Fruit fly (Drosophila melanogaster) whole organism, embryonic: ENCODE data around the gene rec.

Experiments used
- Abd-B ChIP-seq: fragments of 200-800 bp; sonication (Bioruptor generic); optimal IDR thresholded peaks from 2 replicates; lab custom pipeline; 2018; ENCODE audit warnings: missing biosample characterization, mild to moderate bottlenecking, missing genetic modification characterization, moderate library complexity
- Aef1 ChIP-seq: fragments of 200-800 bp; sonication (Bioruptor generic); IDR thresholded peaks from 3 replicates; pipeline ENCODE4 v1.3.6; 2022; ENCODE audit warnings: missing biosample characterization, missing genetic modification characterization
- Awh ChIP-seq: fragments of 200-800 bp; sonication (Bioruptor generic); IDR thresholded peaks from 2 replicates; pipeline ENCODE4, ENCODE4 v1.3.6; 2022; ENCODE audit warnings: missing biosample characterization, missing genetic modification characterization
- CG10543 ChIP-seq: fragments of 200-800 bp; sonication (Bioruptor generic); optimal IDR thresholded peaks from 3 replicates; lab custom pipeline; 2017; ENCODE audit warnings: missing biosample characterization, mild to moderate bottlenecking, missing genetic modification characterization, moderate library complexity
- CG10959 ChIP-seq: fragments of 200-800 bp; sonication (Bioruptor generic); IDR thresholded peaks from 2 replicates; pipeline ENCODE4 v1.3.6; 2022; ENCODE audit warnings: missing biosample characterization, missing genetic modification characterization
- CG11085 ChIP-seq: fragments of 200-800 bp; sonication (Bioruptor generic); IDR thresholded peaks from 2 replicates; pipeline ENCODE4 v1.3.6; 2022; ENCODE audit warnings: missing biosample characterization, missing genetic modification characterization
- CG12155 ChIP-seq: fragments of 200-800 bp; sonication (Bioruptor generic); optimal IDR thresholded peaks from 3 replicates; lab custom pipeline; 2016; ENCODE audit warnings: missing biosample characterization, missing genetic modification characterization
- CG15479 ChIP-seq: fragments of 200-800 bp; sonication (Bioruptor generic); optimal IDR thresholded peaks from 3 replicates; lab custom pipeline; 2019; ENCODE audit warnings: missing biosample characterization, mild to moderate bottlenecking, missing genetic modification characterization, moderate library complexity
- CG16779 ChIP-seq: fragments of 200-800 bp; sonication (Bioruptor generic); IDR thresholded peaks from 2 replicates; pipeline ENCODE4 v1.3.6; 2022; ENCODE audit warnings: missing biosample characterization, missing genetic modification characterization
- CG30020 ChIP-seq: fragments of 200-800 bp; optimal IDR thresholded peaks from 2 replicates; lab custom pipeline; 2019; ENCODE audit warnings: missing biosample characterization, mild to moderate bottlenecking, missing genetic modification characterization, moderate library complexity
- CG34224 ChIP-seq: fragments of 200-800 bp; sonication (Bioruptor generic); IDR thresholded peaks from 3 replicates; pipeline ENCODE4 v1.3.6; 2022; ENCODE audit warnings: missing biosample characterization, missing genetic modification characterization; ENCODE audit not compliant: partially characterized antibody
- CG34376 ChIP-seq: fragments of 200-800 bp; sonication (Bioruptor generic); optimal IDR thresholded peaks from 2 replicates; lab custom pipeline; 2018; ENCODE audit warnings: missing biosample characterization, mild to moderate bottlenecking, missing genetic modification characterization
- CG4404 ChIP-seq: fragments of 200-800 bp; sonication (Bioruptor generic); IDR thresholded peaks from 2 replicates; pipeline ENCODE4 v1.3.6; 2022; ENCODE audit warnings: missing biosample characterization, missing genetic modification characterization
- CG4424 ChIP-seq: fragments of 200-800 bp; sonication (Bioruptor generic); optimal IDR thresholded peaks from 3 replicates; lab custom pipeline; 2016; ENCODE audit warnings: missing biosample characterization, missing genetic modification characterization
- CG7357 ChIP-seq: fragments of 200-800 bp; sonication (Bioruptor generic); IDR thresholded peaks from 3 replicates; pipeline ENCODE4 v1.3.6; 2022; ENCODE audit warnings: missing biosample characterization, missing genetic modification characterization
- CG8089 ChIP-seq: fragments of 200-800 bp; sonication (Bioruptor generic); optimal IDR thresholded peaks from 3 replicates; lab custom pipeline; 2016; ENCODE audit warnings: missing biosample characterization, missing genetic modification characterization
- CG8290 ChIP-seq, 3 experiments: fragments of 200-800 bp; sonication (Bioruptor generic); optimal IDR thresholded peaks; 2 replicates each; lab custom pipeline; 2016 to 2019; ENCODE audit warnings: missing biosample characterization in 3 of 3, missing genetic modification characterization in 3 of 3, mild to moderate bottlenecking in 2 of 3, moderate library complexity in 1 of 3
- CG8944 ChIP-seq: fragments of 200-800 bp; sonication (Bioruptor generic); optimal IDR thresholded peaks from 3 replicates; lab custom pipeline; 2016; ENCODE audit warnings: missing biosample characterization, missing genetic modification characterization
- D ChIP-seq, 2 experiments: fragments of 200-800 bp in 1 of 2; fragments of >200 bp in 1 of 2; sonication (Bioruptor generic) in 1 of 2; optimal IDR thresholded peaks; 2 replicates in 1 of 2; 3 replicates in 1 of 2; lab custom pipeline; 2017; ENCODE audit warnings: mild to moderate bottlenecking in 1 of 2, missing biosample characterization in 1 of 2, missing genetic modification characterization in 1 of 2, missing genetic modification reagents in 1 of 2
- Deaf1 ChIP-seq: fragments of 200-800 bp; optimal IDR thresholded peaks from 3 replicates; lab custom pipeline; 2019; ENCODE audit warnings: missing biosample characterization, mild to moderate bottlenecking, missing genetic modification characterization, moderate library complexity
- HLH54F ChIP-seq: fragments of 200-800 bp; sonication (Bioruptor generic); optimal IDR thresholded peaks from 3 replicates; lab custom pipeline; 2016; ENCODE audit warnings: missing biosample characterization, missing genetic modification characterization
- Hr39 ChIP-seq: fragments of >200 bp; optimal IDR thresholded peaks from 2 replicates; lab custom pipeline; 2017
- Jarid2 ChIP-seq: fragments of 200-800 bp; sonication (Bioruptor generic); optimal IDR thresholded peaks from 3 replicates; lab custom pipeline; 2017; ENCODE audit warnings: mild to moderate bottlenecking, missing biosample characterization, missing genetic modification reagents, missing genetic modification characterization
- Mrtf ChIP-seq: fragments of 200-800 bp; sonication (Bioruptor generic); IDR thresholded peaks from 3 replicates; pipeline ENCODE4 v1.3.6; 2022; ENCODE audit warnings: missing biosample characterization, missing genetic modification characterization
- NFAT ChIP-seq: fragments of 200-800 bp; sonication (Bioruptor generic); IDR thresholded peaks from 2 replicates; pipeline ENCODE4 v1.3.6; 2022; ENCODE audit warnings: missing biosample characterization, missing genetic modification characterization
- TFAM ChIP-seq: fragments of 200-800 bp; sonication (Bioruptor generic); optimal IDR thresholded peaks from 2 replicates; lab custom pipeline; 2017; ENCODE audit warnings: missing biosample characterization, missing genetic modification characterization, inconsistent platforms
- Usf ChIP-seq: fragments of 200-800 bp; sonication (Bioruptor generic); optimal IDR thresholded peaks from 2 replicates; lab custom pipeline; 2017; ENCODE audit warnings: missing genotype, missing biosample characterization, missing genetic modification characterization
- Vsx1 ChIP-seq: fragments of 200-800 bp; sonication (Bioruptor generic); optimal IDR thresholded peaks from 2 replicates; lab custom pipeline; 2017; ENCODE audit warnings: missing biosample characterization, mild to moderate bottlenecking, missing genetic modification characterization, missing genetic modification reagents
- al ChIP-seq: fragments of 200-800 bp; sonication (Bioruptor generic); IDR thresholded peaks from 2 replicates; pipeline ENCODE4 v1.3.6; 2022; ENCODE audit warnings: missing biosample characterization, missing genetic modification characterization
- aop ChIP-seq: fragments of 200-800 bp; sonication (Bioruptor generic); IDR thresholded peaks from 2 replicates; pipeline ENCODE4 v1.3.6; 2022; ENCODE audit warnings: missing biosample characterization, missing genetic modification characterization
- cg ChIP-seq: fragments of 200-800 bp; sonication (Bioruptor generic); optimal IDR thresholded peaks from 3 replicates; lab custom pipeline; 2019; ENCODE audit warnings: missing biosample characterization, mild to moderate bottlenecking, missing genetic modification characterization, moderate library complexity
- chinmo ChIP-seq: fragments of 200-800 bp; sonication (Bioruptor generic); IDR thresholded peaks from 4 replicates; pipeline ENCODE4 v1.3.6; 2022; ENCODE audit warnings: missing biosample characterization, missing genetic modification characterization; ENCODE audit not compliant: partially characterized antibody
- dm ChIP-seq: fragments of 200-800 bp; sonication (Bioruptor generic); optimal IDR thresholded peaks from 3 replicates; lab custom pipeline; 2016; ENCODE audit warnings: missing biosample characterization, missing genetic modification characterization
- fd3F ChIP-seq: fragments of 200-800 bp; sonication (Bioruptor generic); optimal IDR thresholded peaks from 2 replicates; lab custom pipeline; 2018; ENCODE audit warnings: missing biosample characterization, mild to moderate bottlenecking, missing genetic modification characterization, moderate library complexity
- gsb-n ChIP-seq: fragments of 200-800 bp; sonication (Bioruptor generic); optimal IDR thresholded peaks from 3 replicates; lab custom pipeline; 2018; ENCODE audit warnings: missing biosample characterization, mild to moderate bottlenecking, missing genetic modification characterization
- her ChIP-seq: fragments of 200-800 bp; sonication (Bioruptor generic); optimal IDR thresholded peaks from 2 replicates; lab custom pipeline; 2016; ENCODE audit warnings: missing biosample characterization, missing genetic modification characterization
- kah ChIP-seq: fragments of 200-800 bp; sonication (Bioruptor generic); optimal IDR thresholded peaks from 2 replicates; lab custom pipeline; 2018; ENCODE audit warnings: missing biosample characterization, mild to moderate bottlenecking, missing genetic modification characterization
- ken ChIP-seq: fragments of 200-800 bp; sonication (Bioruptor generic); IDR thresholded peaks from 3 replicates; pipeline ENCODE4 v1.3.6; 2022; ENCODE audit warnings: missing biosample characterization, missing genetic modification characterization
- kni ChIP-seq: fragments of 200-800 bp; sonication (Bioruptor generic); optimal IDR thresholded peaks from 3 replicates; lab custom pipeline; 2017; ENCODE audit warnings: mild to moderate bottlenecking, missing biosample characterization, missing genetic modification reagents, missing genetic modification characterization
- lilli ChIP-seq: fragments of 200-800 bp; sonication (Bioruptor generic); optimal IDR thresholded peaks from 3 replicates; lab custom pipeline; 2016; ENCODE audit warnings: missing biosample characterization, missing genetic modification characterization
- nerfin-1 ChIP-seq: fragments of 200-800 bp; sonication (Bioruptor generic); optimal IDR thresholded peaks from 3 replicates; lab custom pipeline; 2019; ENCODE audit warnings: missing biosample characterization, mild to moderate bottlenecking, missing genetic modification characterization, moderate library complexity
- peb ChIP-seq: fragments of 200-800 bp; sonication (Bioruptor generic); IDR thresholded peaks from 2 replicates; pipeline ENCODE4 v1.3.6; 2022; ENCODE audit warnings: missing biosample characterization, missing genetic modification characterization
- phol ChIP-seq: fragments of 200-800 bp; sonication (Bioruptor generic); optimal IDR thresholded peaks from 3 replicates; lab custom pipeline; 2018; ENCODE audit warnings: missing biosample characterization, mild to moderate bottlenecking, missing genetic modification characterization, moderate library complexity
- repo ChIP-seq: fragments of 200-800 bp; sonication (Bioruptor generic); optimal IDR thresholded peaks from 2 replicates; lab custom pipeline; 2016; ENCODE audit warnings: missing biosample characterization, missing genetic modification characterization
- ro ChIP-seq: fragments of 200-800 bp; sonication (Bioruptor generic); IDR thresholded peaks from 2 replicates; pipeline ENCODE4 v1.3.6; 2022; ENCODE audit warnings: missing biosample characterization, missing genetic modification characterization
- shn ChIP-seq: fragments of 200-800 bp; sonication (Bioruptor generic); optimal IDR thresholded peaks from 3 replicates; lab custom pipeline; 2016; ENCODE audit warnings: missing biosample characterization, missing genetic modification characterization
- slp2 ChIP-seq: fragments of 200-800 bp; sonication (Bioruptor generic); optimal IDR thresholded peaks from 2 replicates; lab custom pipeline; 2016; ENCODE audit warnings: missing biosample characterization, missing genetic modification characterization
- stwl ChIP-seq: fragments of 200-800 bp; sonication (Bioruptor generic); optimal IDR thresholded peaks from 3 replicates; lab custom pipeline; 2018; ENCODE audit warnings: missing biosample characterization, mild to moderate bottlenecking, missing genetic modification characterization, moderate library complexity
- tgo ChIP-seq: fragments of 200-800 bp; sonication (Bioruptor generic); IDR thresholded peaks from 3 replicates; pipeline ENCODE4 v1.3.6; 2022; ENCODE audit warnings: missing biosample characterization, missing genetic modification characterization
- unpg ChIP-seq: fragments of 200-800 bp; sonication (Bioruptor generic); optimal IDR thresholded peaks from 3 replicates; lab custom pipeline; 2018; ENCODE audit warnings: missing biosample characterization, mild to moderate bottlenecking, missing genetic modification characterization, moderate library complexity
- zen2 ChIP-seq: fragments of 200-800 bp; sonication (Bioruptor generic); IDR thresholded peaks from 3 replicates; pipeline ENCODE4 v1.3.6; 2022; ENCODE audit warnings: missing biosample characterization, missing genetic modification characterization; ENCODE audit not compliant: partially characterized antibody

Gene rec

dm6 chr3R:15810369-15810768 lies 22.1 kb downstream of the rec start (continued):
- TF ChIP-seq Abd-B (GFP tag; lab: Kevin White, UChicago), result no peak
- no peak for TF ChIP-seq CG10959 (GFP tag; lab: Robert Waterston, UW)
- no peak for TF ChIP-seq zen2 (GFP tag; lab: Robert Waterston, UW)
- TF ChIP-seq CG34376, result no peak
- no peak for TF ChIP-seq ken (GFP tag; lab: Robert Waterston, UW)
- TF ChIP-seq Deaf1 (tag; lab: Kevin White, UChicago), result peak; percentile 97
- no peak for TF ChIP-seq kah (GFP tag; lab: Kevin White, UChicago)
- TF ChIP-seq CG34224 (GFP tag; lab: Robert Waterston, UW), result no peak
- TF ChIP-seq Usf (GFP tag; lab: Kevin White, UChicago), result no peak
- no peak for TF ChIP-seq Vsx1
- TF ChIP-seq stwl, result no peak
- no peak for TF ChIP-seq CG12155 (GFP tag; lab: Kevin White, UChicago)
- TF ChIP-seq HLH54F, result no peak
- no peak for TF ChIP-seq Aef1 (GFP tag; lab: Robert Waterston, UW)
- no peak for TF ChIP-seq al (GFP tag; lab: Robert Waterston, UW)
- TF ChIP-seq slp2 (GFP tag; lab: Kevin White, UChicago), result no peak
- TF ChIP-seq aop (GFP tag; lab: Robert Waterston, UW), result no peak
- no peak for TF ChIP-seq kni (GFP tag; lab: Kevin White, UChicago)
- no peak for TF ChIP-seq NFAT (GFP tag; lab: Robert Waterston, UW)
- no peak for TF ChIP-seq Mrtf
- TF ChIP-seq phol (tag; lab: Kevin White, UChicago), result no peak
- TF ChIP-seq CG8944 (GFP tag; lab: Kevin White, UChicago), result no peak
- TF ChIP-seq CG4404 (GFP tag; lab: Robert Waterston, UW), result no peak
- TF ChIP-seq peb (GFP tag; lab: Robert Waterston, UW), result no peak
- TF ChIP-seq tgo (GFP tag; lab: Robert Waterston, UW), result no peak
- no peak for TF ChIP-seq ro
- TF ChIP-seq Hr39 (lab: Kevin White, UChicago), result no peak
- TF ChIP-seq cg (GFP tag; lab: Kevin White, UChicago), result no peak
- no peak for TF ChIP-seq CG4424
- 0 out of 2 replicates have a peak, but pooled peaks have one; percentile 12 for TF ChIP-seq CG16779 (GFP tag; lab: Robert Waterston, UW)
- no peak for TF ChIP-seq CG15479 (GFP tag; lab: Kevin White, UChicago)
- TF ChIP-seq CG10543 (GFP tag; lab: Kevin White, UChicago), result peak; percentile 11
- no peak for TF ChIP-seq repo (GFP tag; lab: Kevin White, UChicago)
- TF ChIP-seq CG30020 (tag; lab: Kevin White, UChicago), result no peak
- TF ChIP-seq CG8089 (GFP tag; lab: Kevin White, UChicago), result no peak
- no peak for TF ChIP-seq gsb-n (tag; lab: Kevin White, UChicago)
- TF ChIP-seq Awh (GFP tag; lab: Robert Waterston, UW), result no peak
- TF ChIP-seq chinmo (GFP tag; lab: Robert Waterston, UW), result 0 out of 4 replicates have a peak, but pooled peaks have one; percentile 22
- no peak for TF ChIP-seq fd3F
- peak; percentile 29 for TF ChIP-seq Jarid2 (GFP tag; lab: Kevin White, UChicago)
- TF ChIP-seq nerfin-1 (tag; lab: Kevin White, UChicago), result no peak
- TF ChIP-seq CG7357, result no peak
- no peak for TF ChIP-seq CG11085 (GFP tag; lab: Robert Waterston, UW)
- no peak for TF ChIP-seq dm (GFP tag; lab: Kevin White, UChicago)
- TF ChIP-seq CG8290 (GFP tag; optimal IDR thresholded peaks at IDR 0.05; lab: Kevin White, UChicago), result no peak
- TF ChIP-seq CG8290 (tag; optimal IDR thresholded peaks at IDR 0.05; lab: Kevin White, UChicago), result peak in 1 of 2 experiments; percentile 9
- peak; percentile 44 for TF ChIP-seq D (optimal IDR thresholded peaks at IDR 0.05; lab: Kevin White, UChicago)
- no peak for TF ChIP-seq D (GFP tag; optimal IDR thresholded peaks at IDR 0.05; lab: Kevin White, UChicago)
- no peak for TF ChIP-seq TFAM (GFP tag; lab: Kevin White, UChicago)
- no peak for TF ChIP-seq lilli (GFP tag; lab: Kevin White, UChicago)
- no peak for TF ChIP-seq unpg (GFP tag; lab: Kevin White, UChicago)
- TF ChIP-seq her, result no peak
- TF ChIP-seq shn (GFP tag; lab: Kevin White, UChicago), result no peak
